Fruit fly (Drosophila melanogaster) whole organism, pupa: ENCODE results near the gene CG5225.
"Not testable (repeated sequence)": the region's sequence is repeated elsewhere in the genome, so short reads cannot be mapped to it uniquely, and the experiment has no call there.

Experiments
- CG10348 ChIP-seq: fragments of 200-800 bp; sonication (Bioruptor generic); IDR thresholded peaks from 2 replicates; pipeline ENCODE4 v1.3.6; 2022; ENCODE audit warnings: missing biosample characterization, missing genetic modification characterization
- CG34367 ChIP-seq: fragments of 200-800 bp; sonication (Bioruptor generic); optimal IDR thresholded peaks from 2 replicates; lab custom pipeline; 2018; ENCODE audit warnings: missing biosample characterization, mild to moderate bottlenecking, missing genetic modification characterization
- CG8159 ChIP-seq: fragments of 200-800 bp; sonication (Bioruptor generic); optimal IDR thresholded peaks from 3 replicates; lab custom pipeline; 2018; ENCODE audit warnings: missing biosample characterization, mild to moderate bottlenecking, missing genetic modification characterization, moderate library complexity
- Ets98B ChIP-seq: fragments of 200-800 bp; sonication (Bioruptor generic); IDR thresholded peaks from 2 replicates; pipeline ENCODE4 v1.3.6; 2022; ENCODE audit warnings: missing biosample characterization, missing genetic modification characterization
- Pif1A ChIP-seq: fragments of 200-800 bp; sonication (Bioruptor generic); optimal IDR thresholded peaks from 3 replicates; lab custom pipeline; 2016; ENCODE audit warnings: missing biosample characterization, missing genetic modification characterization
- Pif1B ChIP-seq: fragments of 200-800 bp; sonication (Bioruptor generic); optimal IDR thresholded peaks from 3 replicates; lab custom pipeline; 2016; ENCODE audit warnings: missing biosample characterization, missing genetic modification characterization
- rn ChIP-seq: fragments of 200-800 bp; sonication (Bioruptor generic); IDR thresholded peaks from 2 replicates; pipeline ENCODE4 v1.3.6; 2022; ENCODE audit warnings: missing biosample characterization, missing genetic modification characterization

DNA sequence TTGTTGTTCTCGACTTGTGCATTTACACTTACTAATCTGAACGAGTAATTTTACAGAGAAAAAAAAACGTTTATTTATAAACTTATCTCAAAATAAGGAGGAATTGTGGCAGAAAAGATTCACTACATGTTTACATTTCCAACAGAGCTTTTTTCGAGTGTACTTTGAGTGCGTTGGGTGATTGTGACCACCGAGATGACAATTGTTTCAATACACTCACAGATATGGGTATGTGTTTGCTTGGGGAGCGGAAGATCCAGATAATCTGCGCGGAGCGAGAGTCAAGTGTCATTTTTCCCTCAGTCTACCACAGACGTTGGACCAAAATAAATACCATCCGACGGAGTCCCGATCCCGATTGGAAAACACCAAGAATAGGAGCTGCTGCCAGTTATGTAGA, 40.0 kb upstream of the CG5225 start, which contains the start of gene MESK4:
- TF ChIP-seq CG10348; Ets98B (GFP tag; lab: Robert Waterston, UW); Pif1A; Pif1B (GFP tag; lab: Kevin White, UChicago); CG34367 (tag; lab: Kevin White, UChicago); rn (GFP tag; lab: Robert Waterston, UW); CG8159 (tag; lab: Kevin White, UChicago): not testable (repeated sequence)
